Fruit fly (Drosophila melanogaster): ENCODE results near the gene CG14983.

Gene CG14983

DNA sequence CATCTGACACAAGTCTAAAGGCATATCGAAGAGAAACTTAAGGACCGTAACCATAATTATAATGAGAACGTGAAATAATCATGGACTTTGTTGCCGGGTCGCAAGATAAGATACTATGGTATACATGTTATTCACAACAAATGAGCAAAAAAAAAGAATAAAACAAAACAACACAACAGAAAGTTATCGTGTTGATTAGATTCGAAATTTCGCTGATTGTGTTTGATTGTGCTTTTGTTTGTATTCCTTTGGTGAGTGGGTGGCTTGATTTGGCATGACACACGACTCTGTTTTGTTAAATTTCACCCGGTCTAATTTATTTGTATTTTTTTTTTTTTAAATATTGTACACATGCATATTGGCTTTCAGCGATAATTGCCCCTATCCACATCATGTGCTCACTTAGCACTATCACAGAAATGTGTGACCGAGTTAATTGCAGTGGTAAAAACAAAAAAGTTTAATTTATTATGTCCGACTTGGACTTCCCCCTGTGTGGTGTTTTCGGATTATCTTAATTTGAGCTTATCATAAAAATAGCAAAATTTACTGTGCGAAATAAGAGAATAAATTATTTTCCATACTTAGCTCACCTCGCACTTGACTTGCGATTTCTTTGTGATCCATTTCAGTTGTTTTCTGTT is 25.4 kb downstream of the CG14983 start:
- TF ChIP-seq eve (GFP tag; optimal IDR thresholded peaks at IDR 0.05) (no peak), mirr (GFP tag; optimal IDR thresholded peaks at IDR 0.05) (peak; percentile 73), GATAe (GFP tag; conservative IDR thresholded peaks at IDR 0.05) (peak; percentile 57; the same call in 1 of the 2 replicates), ttk (GFP tag; IDR thresholded peaks at IDR 0.05) (no peak), exex (tag; optimal IDR thresholded peaks at IDR 0.05) (peak; percentile 91), CG34376 (GFP tag; optimal IDR thresholded peaks at IDR 0.05) (peak; percentile 47), cwo (GFP tag; optimal IDR thresholded peaks at IDR 0.05) (peak; percentile 12), grn (GFP tag; optimal IDR thresholded peaks at IDR 0.05) (peak; percentile 49)

DNA sequence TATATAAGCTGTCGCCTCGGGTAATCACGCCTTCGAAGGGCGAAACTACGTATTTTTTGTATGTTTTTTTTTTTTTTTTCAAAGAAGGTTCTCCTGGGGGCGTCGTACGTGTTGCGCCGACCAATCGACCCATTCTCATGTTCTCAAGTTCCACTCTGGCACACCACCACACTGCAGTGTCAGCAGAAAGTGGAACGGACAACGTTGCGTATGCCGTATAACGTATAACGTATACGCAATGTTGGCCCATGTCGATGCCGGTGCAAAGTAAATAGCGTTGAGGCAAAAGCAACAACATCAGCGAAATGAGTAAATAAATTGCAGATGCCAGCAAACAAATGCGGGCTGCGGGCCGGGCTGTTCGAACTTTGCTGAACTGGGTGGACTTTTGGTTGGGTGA is 37.0 kb downstream of the CG14983 start:
- peak; percentile 76 for TF ChIP-seq CG7372 (GFP tag; IDR thresholded peaks at IDR 0.05)
- TF ChIP-seq Hr3 (GFP tag; optimal IDR thresholded peaks at IDR 0.05), result no peak
- TF ChIP-seq sob (GFP tag; IDR thresholded peaks at IDR 0.05), result 0 out of 2 replicates have a peak, but pooled peaks have one; percentile 13
- TF ChIP-seq CG13424 (tag; optimal IDR thresholded peaks at IDR 0.05), result no peak
- TF ChIP-seq Ptx1 (GFP tag; IDR thresholded peaks at IDR 0.05), result no peak
- no peak for TF ChIP-seq gt (GFP tag; IDR thresholded peaks at IDR 0.05)
- TF ChIP-seq jigr1 (GFP tag; IDR thresholded peaks at IDR 0.05), result no peak
- TF ChIP-seq sens (GFP tag), result peak; percentile 15
- no peak for TF ChIP-seq pho (GFP tag; optimal IDR thresholded peaks at IDR 0.05)
- peak; percentile 92 for TF ChIP-seq Ets65A (GFP tag)
- TF ChIP-seq CG3065 (GFP tag; optimal IDR thresholded peaks at IDR 0.05), result no peak

dm6 chr3L:3909831-3910230 is 39.3 kb downstream of the CG14983 start, which contains the start of gene mge:
Gene mge, minus strand, starts transcription at chr3L:3909931.
- TF ChIP-seq CG10321 (GFP tag; IDR thresholded peaks at IDR 0.05) (no peak), psq (GFP tag; optimal IDR thresholded peaks at IDR 0.05) (no peak), pfk (GFP tag; optimal IDR thresholded peaks at IDR 0.05) (no peak), CG11560 (tag; IDR thresholded peaks at IDR 0.05) (no peak), chif (GFP tag; optimal IDR thresholded peaks at IDR 0.05) (no peak), CG11695 (GFP tag; IDR thresholded peaks at IDR 0.05) (no peak), mam (GFP tag; optimal IDR thresholded peaks at IDR 0.05) (no peak), Hr51 (GFP tag; optimal IDR thresholded peaks at IDR 0.05) (no peak), Tbp (GFP tag; optimal IDR thresholded peaks at IDR 0.05) (no peak), CG1233 (GFP tag; optimal IDR thresholded peaks at IDR 0.05) (no peak)

DNA sequence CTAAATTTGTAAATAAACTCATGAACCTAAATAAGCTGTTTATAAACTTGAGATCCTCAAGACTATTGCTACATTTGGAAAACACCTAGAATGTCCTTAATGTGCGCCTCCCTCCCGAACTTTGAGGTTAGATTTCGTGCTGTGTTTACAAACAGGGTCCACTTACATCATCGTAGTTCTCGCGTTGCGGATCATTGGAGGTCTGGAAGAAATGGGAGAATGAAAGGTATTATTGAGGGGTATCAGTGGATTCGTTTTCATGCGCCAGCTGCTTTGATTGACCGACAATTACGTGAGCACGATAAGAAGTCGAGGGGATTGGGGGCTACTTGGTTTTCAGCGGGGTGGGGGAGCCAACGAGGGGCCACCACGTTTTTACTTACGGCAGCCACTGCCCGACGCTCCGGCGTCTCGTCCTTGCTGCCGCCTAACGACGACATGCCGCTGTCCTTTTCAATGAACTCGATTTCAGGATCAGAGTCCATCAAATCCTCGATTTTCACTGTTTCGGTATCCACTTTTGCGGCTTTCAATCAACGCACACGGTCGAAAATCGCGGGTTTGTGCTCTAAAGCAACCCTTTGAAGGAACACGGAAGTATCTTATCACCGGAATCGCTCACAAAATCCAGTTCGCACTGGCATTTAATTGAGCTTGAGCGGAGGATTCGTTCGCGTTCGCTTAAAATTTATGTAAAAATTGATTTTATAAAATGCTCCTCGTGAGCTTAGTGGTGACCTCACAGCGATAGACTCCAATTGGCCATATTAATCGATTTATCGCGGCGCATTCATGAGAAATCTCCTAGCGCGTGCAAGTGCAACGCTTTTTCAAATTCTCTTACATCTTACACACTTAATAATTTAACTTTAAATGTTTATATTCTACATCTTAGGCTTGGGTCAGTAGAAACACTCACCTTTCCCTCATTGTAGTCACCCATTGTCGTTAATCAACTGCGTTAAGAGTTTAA is 40.0 kb downstream of the CG14983 start:
- peak; percentile 47 for TF ChIP-seq CG14710 (tag; optimal IDR thresholded peaks at IDR 0.05)
- TF ChIP-seq rib (GFP tag; IDR thresholded peaks at IDR 0.05), result 0 out of 2 replicates have a peak, but pooled peaks have one; percentile 36
- TF ChIP-seq sens (GFP tag), result peak; percentile 84
- TF ChIP-seq Dp (GFP tag; optimal IDR thresholded peaks at IDR 0.05), result peak; percentile 72
- no peak for TF ChIP-seq Lpt (GFP tag; optimal IDR thresholded peaks at IDR 0.05)
- TF ChIP-seq gfzf (GFP tag; optimal IDR thresholded peaks at IDR 0.05), result peak; percentile 86
- no peak for TF ChIP-seq tin (GFP tag; optimal IDR thresholded peaks at IDR 0.05)
- TF ChIP-seq prd (optimal IDR thresholded peaks at IDR 0.05), result no peak
- TF ChIP-seq prd (GFP tag; IDR thresholded peaks at IDR 0.05), result no peak
- no peak for TF ChIP-seq CG33213 (GFP tag; optimal IDR thresholded peaks at IDR 0.05)
- TF ChIP-seq peb (GFP tag; IDR thresholded peaks at IDR 0.05), result no peak
- TF ChIP-seq CG32772 (GFP tag; IDR thresholded peaks at IDR 0.05), result no peak
- TF ChIP-seq CG14667 (GFP tag; IDR thresholded peaks at IDR 0.05), result no peak
- peak; percentile 77 for TF ChIP-seq CG2116 (GFP tag; optimal IDR thresholded peaks at IDR 0.05)
- peak; percentile 51; the same call in 2 of the 3 replicates for TF ChIP-seq Doc3 (GFP tag; IDR thresholded peaks at IDR 0.05; ENCODE audit: partially characterized antibody)
- TF ChIP-seq Fer1 (GFP tag; optimal IDR thresholded peaks at IDR 0.05), result no peak
- TF ChIP-seq NC2α (GFP tag; optimal IDR thresholded peaks at IDR 0.05), result no peak
- peak; percentile 76 for TF ChIP-seq D19B (GFP tag; optimal IDR thresholded peaks at IDR 0.05)
